Worm (Caenorhabditis elegans): Measurements from ENCODE around the gene col-158.

DNA sequence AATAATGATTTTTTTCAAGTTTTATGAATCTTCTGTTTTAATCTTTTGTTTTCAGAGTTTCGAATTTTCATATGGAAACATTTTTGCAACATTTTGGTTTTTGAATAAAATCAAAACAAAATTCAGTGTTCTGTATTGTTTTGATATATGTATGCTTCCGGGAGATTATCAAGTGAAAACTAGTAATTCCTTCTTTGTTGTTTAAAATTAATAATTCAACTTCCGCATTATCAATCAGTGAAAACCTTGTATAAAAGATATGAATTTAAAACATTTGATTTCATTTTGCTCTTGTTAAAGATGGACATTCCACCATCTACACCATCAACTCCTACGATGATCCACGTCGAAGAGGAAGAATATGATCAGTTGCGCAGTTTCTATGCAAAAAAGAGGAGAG, 50.4 kb downstream of the col-158 start, which contains the start of gene sulp-5:
- TF ChIP-seq unc-55 (GFP tag; optimal IDR thresholded peaks at IDR 0.05) (no peak), npax-4 (tag; optimal IDR thresholded peaks at IDR 0.05) (no peak), elt-2 (tag; optimal IDR thresholded peaks at IDR 0.05) (no peak), pha-4 (tag; optimal IDR thresholded peaks at IDR 0.05) (no peak), ref-2 (tag; optimal IDR thresholded peaks at IDR 0.05) (no peak), fkh-10 (GFP tag; optimal IDR thresholded peaks at IDR 0.05) (no peak), pag-3 (tag; optimal IDR thresholded peaks at IDR 0.05; ENCODE audit: borderline replicate concordance) (no peak), nhr-11 (tag; optimal IDR thresholded peaks at IDR 0.05) (no peak), sox-4 (tag; optimal IDR thresholded peaks at IDR 0.05) (no peak), nfya-1 (tag; optimal IDR thresholded peaks at IDR 0.05) (no peak)

All from whole organism, late embryonic.